Worm (Caenorhabditis elegans) whole organism, L1 larva: Measurements from ENCODE around the gene rpt-6.

Experiments
- C04F5.9 ChIP-seq: sonication (generic microtip); optimal IDR thresholded peaks from 2 replicates; lab custom pipeline; 2016; ENCODE audit warnings: missing genetic modification characterization, missing compliant biosample characterization
- C16A3.4 ChIP-seq: fragments of 150-350 bp; optimal IDR thresholded peaks from 2 replicates; lab custom pipeline; 2014; ENCODE audit warnings: missing biosample characterization, missing genetic modification characterization
- C34B4.2 ChIP-seq: sonication (generic microtip); optimal IDR thresholded peaks from 2 replicates; lab custom pipeline; 2017; ENCODE audit warnings: mild to moderate bottlenecking, missing genetic modification characterization, missing compliant biosample characterization
- aha-1 ChIP-seq: fragments of 150-350 bp; optimal IDR thresholded peaks from 2 replicates; lab custom pipeline; 2014; ENCODE audit warnings: missing biosample characterization, missing genetic modification characterization
- blmp-1 ChIP-seq: fragments of 150-350 bp; optimal IDR thresholded peaks from 2 replicates; lab custom pipeline; 2014; ENCODE audit warnings: missing biosample characterization, missing genetic modification characterization
- ceh-63 ChIP-seq: fragments of 200-800 bp; sonication (Bioruptor generic); optimal IDR thresholded peaks from 2 replicates; lab custom pipeline; 2018; ENCODE audit warnings: mild to moderate bottlenecking, missing genetic modification characterization, missing compliant biosample characterization
- ceh-8 ChIP-seq: fragments of 200-800 bp; sonication (Bioruptor generic); optimal IDR thresholded peaks from 2 replicates; lab custom pipeline; 2018; ENCODE audit warnings: mild to moderate bottlenecking, missing genetic modification characterization, moderate library complexity, missing compliant biosample characterization
- ceh-82 ChIP-seq, 3 experiments: fragments of 150-350 bp in 1 of 3; sonication (generic microtip) in 2 of 3; optimal IDR thresholded peaks; 2 replicates each; lab custom pipeline; 2014 to 2017; ENCODE audit warnings: missing biosample characterization in 3 of 3, missing genetic modification characterization in 3 of 3
- ces-1 ChIP-seq: fragments of 150-350 bp; optimal IDR thresholded peaks from 2 replicates; lab custom pipeline; 2014; ENCODE audit warnings: missing biosample characterization, missing genetic modification reagents, missing genetic modification characterization
- dsc-1 ChIP-seq: sonication (generic microtip); optimal IDR thresholded peaks from 2 replicates; lab custom pipeline; 2016; ENCODE audit warnings: mild to moderate bottlenecking, missing genetic modification characterization, missing compliant biosample characterization
- efl-1 ChIP-seq, 4 experiments: fragments of 150-350 bp; optimal IDR thresholded peaks in 3 of 4; peaks in 1 of 4; 1 replicate in 1 of 4; 2 replicates in 3 of 4; lab custom pipeline; 2014; ENCODE audit warnings: missing biosample characterization in 2 of 4, missing genetic modification characterization in 2 of 4, missing genetic modification reagents in 2 of 4
- elt-3 ChIP-seq, 6 experiments: fragments of 150-350 bp in 1 of 6; sonication (generic microtip); optimal IDR thresholded peaks; 2 replicates each; lab custom pipeline; 2017 to 2018; ENCODE audit warnings: missing biosample characterization in 6 of 6, missing genetic modification characterization in 6 of 6, inconsistent platforms in 1 of 6
- fkh-4 ChIP-seq: sonication (generic microtip); optimal IDR thresholded peaks from 2 replicates; lab custom pipeline; 2016; ENCODE audit warnings: missing compliant biosample characterization, missing genetic modification characterization, borderline replicate concordance
- grh-1 ChIP-seq: fragments of 200-800 bp; sonication (Bioruptor generic); IDR thresholded peaks from 2 replicates; pipeline ENCODE4 v1.3.6; 2022; ENCODE audit warnings: missing genetic modification reagents, missing genetic modification characterization, missing compliant biosample characterization
- hlh-17 ChIP-seq: fragments of 200-800 bp; sonication (Bioruptor generic); optimal IDR thresholded peaks from 2 replicates; lab custom pipeline; 2018; ENCODE audit warnings: missing genetic modification characterization, mild to moderate bottlenecking, missing compliant biosample characterization, moderate library complexity, borderline replicate concordance
- hlh-4 ChIP-seq: sonication (generic microtip); optimal IDR thresholded peaks from 2 replicates; lab custom pipeline; 2016; ENCODE audit warnings: mild to moderate bottlenecking, missing genetic modification characterization, missing compliant biosample characterization
- jun-1 ChIP-seq: fragments of 150-350 bp; optimal IDR thresholded peaks from 2 replicates; lab custom pipeline; 2014; ENCODE audit warnings: missing biosample characterization, missing genetic modification reagents, missing genetic modification characterization
- lin-13 ChIP-seq: fragments of 150-350 bp; optimal IDR thresholded peaks from 2 replicates; lab custom pipeline; 2014; ENCODE audit warnings: missing biosample characterization, missing genetic modification reagents, missing genetic modification characterization
- lin-14 ChIP-seq: fragments of 200-800 bp; sonication (Bioruptor generic); optimal IDR thresholded peaks from 2 replicates; lab custom pipeline; 2018; ENCODE audit warnings: mild to moderate bottlenecking, missing genetic modification characterization, moderate library complexity, missing compliant biosample characterization
- lin-39 ChIP-seq: fragments of 150-350 bp; optimal IDR thresholded peaks from 2 replicates; lab custom pipeline; 2014; ENCODE audit warnings: missing biosample characterization, missing genetic modification reagents, missing genetic modification characterization
- lsy-2 ChIP-seq, 2 experiments: fragments of 150-350 bp; optimal IDR thresholded peaks; 2 replicates each; lab custom pipeline; 2014; ENCODE audit warnings: missing biosample characterization in 2 of 2, missing genetic modification characterization in 2 of 2
- mab-9 ChIP-seq: fragments of 200-800 bp; sonication (Bioruptor generic); IDR thresholded peaks from 2 replicates; pipeline ENCODE4 v1.3.6; 2022; ENCODE audit warnings: missing genetic modification reagents, missing genetic modification characterization, missing compliant biosample characterization
- mef-2 ChIP-seq: fragments of 150-350 bp; optimal IDR thresholded peaks from 2 replicates; lab custom pipeline; 2014; ENCODE audit warnings: missing biosample characterization, missing genetic modification characterization
- nhr-11 ChIP-seq: fragments of 150-350 bp; optimal IDR thresholded peaks from 2 replicates; lab custom pipeline; 2014; ENCODE audit warnings: missing biosample characterization, missing genetic modification characterization
- nhr-20 ChIP-seq: sonication (generic microtip); optimal IDR thresholded peaks from 2 replicates; lab custom pipeline; 2016; ENCODE audit warnings: mild to moderate bottlenecking, missing genetic modification characterization, missing compliant biosample characterization
- nhr-237 ChIP-seq: fragments of 150-350 bp; optimal IDR thresholded peaks from 2 replicates; lab custom pipeline; 2014; ENCODE audit warnings: missing biosample characterization, missing genetic modification characterization
- nhr-28 ChIP-seq: fragments of 150-350 bp; optimal IDR thresholded peaks from 2 replicates; lab custom pipeline; 2014; ENCODE audit warnings: missing biosample characterization, missing genetic modification characterization
- nhr-47 ChIP-seq: sonication (generic microtip); optimal IDR thresholded peaks from 2 replicates; lab custom pipeline; 2016; ENCODE audit warnings: mild to moderate bottlenecking, missing genetic modification characterization, moderate library complexity, missing compliant biosample characterization
- nhr-71 ChIP-seq: sonication (generic microtip); optimal IDR thresholded peaks from 2 replicates; lab custom pipeline; 2016; ENCODE audit warnings: mild to moderate bottlenecking, missing genetic modification characterization, moderate library complexity, missing compliant biosample characterization
- nhr-76 ChIP-seq: sonication (generic microtip); optimal IDR thresholded peaks from 2 replicates; lab custom pipeline; 2017; ENCODE audit warnings: missing biosample characterization, missing genetic modification characterization
- nhr-90 ChIP-seq: sonication (generic microtip); optimal IDR thresholded peaks from 2 replicates; lab custom pipeline; 2016; ENCODE audit warnings: mild to moderate bottlenecking, missing genetic modification characterization, missing compliant biosample characterization; ENCODE audit not compliant: poor library complexity
- pqm-1 ChIP-seq: sonication (generic microtip); optimal IDR thresholded peaks from 3 replicates; lab custom pipeline; 2017; ENCODE audit warnings: missing biosample characterization, missing genetic modification characterization
- rnt-1 ChIP-seq: sonication (generic microtip); optimal IDR thresholded peaks from 2 replicates; lab custom pipeline; 2016; ENCODE audit warnings: mild to moderate bottlenecking, missing genetic modification characterization, moderate library complexity, missing compliant biosample characterization
- snpc-4 ChIP-seq: fragments of 150-350 bp; optimal IDR thresholded peaks from 2 replicates; lab custom pipeline; 2014; ENCODE audit warnings: missing biosample characterization, missing genetic modification characterization
- snu-23 ChIP-seq: sonication (generic microtip); optimal IDR thresholded peaks from 2 replicates; lab custom pipeline; 2016; ENCODE audit warnings: missing genetic modification characterization, missing compliant biosample characterization
- tbx-2 ChIP-seq: sonication (generic microtip); optimal IDR thresholded peaks from 2 replicates; lab custom pipeline; 2016; ENCODE audit warnings: missing genetic modification characterization, missing compliant biosample characterization
- tlp-1 ChIP-seq: fragments of 150-350 bp; optimal IDR thresholded peaks from 2 replicates; lab custom pipeline; 2014; ENCODE audit warnings: missing biosample characterization, missing genetic modification characterization
- unc-62 ChIP-seq: fragments of 150-350 bp; optimal IDR thresholded peaks from 2 replicates; lab custom pipeline; 2014; ENCODE audit warnings: missing biosample characterization, missing genetic modification reagents, missing genetic modification characterization
- unc-86 ChIP-seq: sonication (generic microtip); optimal IDR thresholded peaks from 2 replicates; lab custom pipeline; 2016; ENCODE audit warnings: missing genetic modification characterization, missing compliant biosample characterization
- xbp-1 ChIP-seq: sonication (generic microtip); optimal IDR thresholded peaks from 2 replicates; lab custom pipeline; 2016; ENCODE audit warnings: missing genetic modification characterization, missing compliant biosample characterization
- ztf-4 ChIP-seq: fragments of 150-350 bp; optimal IDR thresholded peaks from 2 replicates; lab custom pipeline; 2014; ENCODE audit warnings: missing biosample characterization, missing genetic modification characterization

The rpt-6 gene

DNA sequence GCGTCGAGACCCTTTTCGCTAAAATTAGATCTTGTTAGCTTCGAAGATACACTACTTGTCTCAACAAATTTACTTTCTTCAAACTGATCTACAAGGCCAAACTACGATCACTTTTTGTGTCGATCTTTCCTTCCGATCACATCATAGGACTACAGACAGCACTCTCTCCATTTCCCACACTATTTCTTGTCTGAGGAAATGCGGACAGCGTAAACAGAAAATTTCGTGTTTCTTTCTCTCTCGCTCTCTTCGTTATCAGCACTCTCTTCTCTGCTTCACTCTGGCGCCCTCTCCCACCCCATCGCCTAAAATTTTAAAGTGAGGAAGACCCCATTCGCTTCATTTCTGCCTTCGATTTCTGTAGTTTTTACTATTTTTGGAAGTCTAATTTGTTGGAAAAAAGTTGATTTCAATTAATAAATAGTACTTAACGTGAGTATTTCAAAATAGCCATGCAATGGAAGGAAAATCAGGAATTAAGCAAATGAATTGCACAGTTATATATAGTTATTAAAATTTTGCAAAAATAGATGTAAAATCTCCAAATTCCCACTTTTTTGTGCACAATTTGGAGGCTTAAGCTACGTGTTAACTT, 34.8 kb upstream of the rpt-6 start (continued):
- TF ChIP-seq mef-2 (tag; lab: Kevin White, UChicago), result no peak
- TF ChIP-seq nhr-90 (tag; lab: Kevin White, UChicago), result peak; percentile 76
- TF ChIP-seq rnt-1, result peak; percentile 69
- TF ChIP-seq C04F5.9, result no peak
- no peak for TF ChIP-seq grh-1 (GFP tag; lab: Robert Waterston, UW)
- peak; percentile 88 for TF ChIP-seq snu-23 (GFP tag; lab: Kevin White, UChicago)
- TF ChIP-seq unc-62 (GFP tag; lab: Kevin White, UChicago), result no peak
- TF ChIP-seq pqm-1 (tag; lab: Kevin White, UChicago), result no peak
- peak; percentile 16 for TF ChIP-seq dsc-1 (tag; lab: Kevin White, UChicago)
- no peak for TF ChIP-seq aha-1 (tag; lab: Kevin White, UChicago)
- peak; percentile 67 for TF ChIP-seq nhr-47 (tag; lab: Kevin White, UChicago)
- TF ChIP-seq fkh-4 (tag; lab: Kevin White, UChicago), result no peak
- TF ChIP-seq nhr-11 (tag; lab: Kevin White, UChicago), result no peak
- peak; percentile 44 for TF ChIP-seq C16A3.4 (tag; lab: Kevin White, UChicago)
- TF ChIP-seq C34B4.2 (tag; lab: Kevin White, UChicago), result no peak
- peak; percentile 41 for TF ChIP-seq lin-13
- TF ChIP-seq nhr-71, result peak; percentile 92
- TF ChIP-seq nhr-28, result no peak
- no peak for TF ChIP-seq hlh-4
- peak in 2 of 3 experiments; percentile 46 to 67 for TF ChIP-seq ceh-82 (tag; optimal IDR thresholded peaks at IDR 0.05; lab: Kevin White, UChicago)
- TF ChIP-seq tbx-2 (tag; lab: Kevin White, UChicago), result peak; percentile 78
- TF ChIP-seq jun-1, result peak; percentile 78
- TF ChIP-seq ztf-4 (tag; lab: Kevin White, UChicago), result peak; percentile 44
- TF ChIP-seq nhr-76 (tag; lab: Kevin White, UChicago), result no peak
- peak; percentile 25 for TF ChIP-seq nhr-237
- peak; percentile 58 for TF ChIP-seq xbp-1 (tag; lab: Kevin White, UChicago)
- peak; percentile 92 for TF ChIP-seq nhr-20
- no peak for TF ChIP-seq lin-39
- TF ChIP-seq lin-14 (GFP tag; lab: Kevin White, UChicago), result peak; percentile 92
- no peak for TF ChIP-seq tlp-1 (tag; lab: Kevin White, UChicago)
- no peak for TF ChIP-seq unc-86
- TF ChIP-seq ces-1 (GFP tag; lab: Kevin White, UChicago), result no peak
- TF ChIP-seq snpc-4 (tag; lab: Kevin White, UChicago), result peak; percentile 48
- TF ChIP-seq ceh-63 (GFP tag; lab: Kevin White, UChicago), result no peak
- peak in 4 of 6 experiments; percentile 20 to 66 (median 55) for TF ChIP-seq elt-3 (tag; optimal IDR thresholded peaks at IDR 0.05; lab: Kevin White, UChicago)

DNA sequence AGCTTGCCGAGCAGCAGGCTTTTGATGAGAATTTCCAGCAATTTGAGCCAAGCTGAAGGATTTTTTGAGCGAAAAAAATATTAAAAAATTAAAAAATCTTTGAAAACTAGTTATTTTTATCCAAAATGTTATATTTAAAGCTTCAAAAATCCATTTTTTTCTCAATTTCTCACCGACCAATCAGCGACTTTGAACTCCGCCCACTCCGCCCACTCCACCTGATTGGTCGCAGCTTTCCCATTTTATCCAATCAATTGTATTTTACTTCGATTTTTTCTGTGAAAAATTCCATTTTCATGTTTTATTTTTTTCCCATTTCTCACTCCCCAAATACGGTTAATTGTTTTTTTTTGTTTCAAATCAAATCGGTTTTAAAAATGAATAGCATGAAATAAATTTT, 25.3 kb upstream of the rpt-6 start:
- TF ChIP-seq blmp-1 (tag; lab: Kevin White, UChicago) (no peak), efl-1 (optimal IDR thresholded peaks at IDR 0.05; lab: Kevin White, UChicago) (no peak), efl-1 (GFP tag; optimal IDR thresholded peaks at IDR 0.05 in 1 of 2; lab: Kevin White, UChicago) (peak in 1 of 2 experiments; percentile 18), hlh-17 (no peak), ceh-8 (GFP tag; lab: Kevin White, UChicago) (no peak), lsy-2 (tag; optimal IDR thresholded peaks at IDR 0.05; lab: Kevin White, UChicago) (peak; percentile 39 to 45), xbp-1 (tag; lab: Kevin White, UChicago) (peak; percentile 46), mab-9 (GFP tag; lab: Robert Waterston, UW) (no peak)
